Worm (Caenorhabditis elegans): ENCODE data around the gene puf-6.

DNA sequence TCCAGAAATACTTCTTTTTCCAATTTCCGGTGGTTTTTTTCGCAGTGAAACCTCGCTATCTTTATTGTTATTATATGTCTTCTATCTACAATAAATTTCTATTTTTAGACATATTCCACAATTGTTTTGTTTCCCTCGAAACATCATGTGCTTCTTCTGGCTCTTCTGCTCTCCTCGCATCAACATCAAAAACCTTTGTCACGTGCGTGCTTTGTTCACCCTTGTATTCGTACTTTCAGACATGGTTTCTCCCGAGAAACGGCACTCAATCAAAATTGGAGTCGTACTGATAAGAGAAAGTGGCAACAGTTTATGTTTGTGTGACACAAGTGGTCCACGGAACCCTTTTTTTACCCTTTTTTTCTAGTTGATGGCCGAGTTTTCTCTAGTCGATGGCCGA is 34.5 kb upstream of the puf-6 start:
- TF ChIP-seq nhr-12 (tag; optimal IDR thresholded peaks at IDR 0.05), result no peak
- no peak for TF ChIP-seq R02D3.7 (tag; optimal IDR thresholded peaks at IDR 0.05)
- TF ChIP-seq unc-39 (tag; optimal IDR thresholded peaks at IDR 0.05), result no peak
- TF ChIP-seq nhr-25 (tag; optimal IDR thresholded peaks at IDR 0.05), result no peak
- no peak for TF ChIP-seq nhr-76 (tag; optimal IDR thresholded peaks at IDR 0.05)
- TF ChIP-seq aly-2 (tag; optimal IDR thresholded peaks at IDR 0.05), result no peak
- peak; percentile 56 for TF ChIP-seq jun-1 (tag; optimal IDR thresholded peaks at IDR 0.05)
- no peak for TF ChIP-seq ceh-9 (tag; optimal IDR thresholded peaks at IDR 0.05)
- TF ChIP-seq ama-1 (optimal IDR thresholded peaks at IDR 0.05), result no peak
